Fruit fly (Drosophila melanogaster) whole organism, wandering third instar larva: Measurements from ENCODE around the gene CG14518.

ENCODE experiments used
- CG9705 ChIP-seq: fragments of 200-800 bp; sonication (Bioruptor generic); optimal IDR thresholded peaks from 2 replicates; lab custom pipeline; 2018; ENCODE audit warnings: missing biosample characterization, mild to moderate bottlenecking, missing genetic modification characterization
- Dif ChIP-seq: fragments of 200-275, 200-300 bp; sonication (Bioruptor generic); optimal IDR thresholded peaks from 2 replicates; lab custom pipeline; 2018; ENCODE audit warnings: missing biosample characterization, missing genetic modification characterization; ENCODE audit not compliant: partially characterized antibody
- HLH106 ChIP-seq: fragments of 200-800 bp; optimal IDR thresholded peaks from 3 replicates; lab custom pipeline; 2019; ENCODE audit warnings: missing biosample characterization, mild to moderate bottlenecking, missing genetic modification characterization, moderate library complexity
- Hnf4 ChIP-seq: fragments of 200-800 bp; sonication (Bioruptor generic); optimal IDR thresholded peaks from 2 replicates; lab custom pipeline; 2016; ENCODE audit warnings: missing biosample characterization, mild to moderate bottlenecking, missing genetic modification characterization
- Hr78 ChIP-seq: fragments of >200 bp; optimal IDR thresholded peaks from 2 replicates; lab custom pipeline; 2017; ENCODE audit warnings: missing biosample characterization, missing genetic modification characterization
- Hr83 ChIP-seq: fragments of 200-300 bp; sonication (Bioruptor generic); optimal IDR thresholded peaks from 2 replicates; lab custom pipeline; 2016; ENCODE audit warnings: missing biosample characterization, mild to moderate bottlenecking, missing genetic modification characterization, moderate library complexity; ENCODE audit not compliant: poor library complexity, severe bottlenecking
- Mio ChIP-seq: sonication (Bioruptor generic); optimal IDR thresholded peaks from 2 replicates; lab custom pipeline; 2016; ENCODE audit warnings: missing biosample characterization, missing genetic modification characterization
- Myc ChIP-seq: fragments of >200 bp; optimal IDR thresholded peaks from 2 replicates; lab custom pipeline; 2017
- N ChIP-seq: fragments of >200 bp; optimal IDR thresholded peaks from 2 replicates; lab custom pipeline; 2018; ENCODE audit warnings: missing biosample characterization, missing external identifiers, missing genetic modification characterization
- OdsH ChIP-seq: fragments of 200-800 bp; sonication (Bioruptor generic); optimal IDR thresholded peaks from 2 replicates; lab custom pipeline; 2016; ENCODE audit warnings: missing biosample characterization, mild to moderate bottlenecking, missing genetic modification characterization
- Rel ChIP-seq, 2 experiments: fragments of 200-800 bp; sonication (Bioruptor generic) in 1 of 2; optimal IDR thresholded peaks; 2 replicates in 1 of 2; 3 replicates in 1 of 2; lab custom pipeline; 2016 to 2019; ENCODE audit warnings: mild to moderate bottlenecking in 2 of 2, missing biosample characterization in 2 of 2, missing genetic modification characterization in 2 of 2, moderate library complexity in 1 of 2
- Sp1 ChIP-seq: fragments of 200-800 bp; sonication (Bioruptor generic); optimal IDR thresholded peaks from 3 replicates; lab custom pipeline; 2019; ENCODE audit warnings: missing biosample characterization, mild to moderate bottlenecking, missing genetic modification characterization, moderate library complexity
- br ChIP-seq: fragments of 200-800 bp; sonication (Bioruptor generic); optimal IDR thresholded peaks from 2 replicates; lab custom pipeline; 2016; ENCODE audit warnings: missing biosample characterization, missing genetic modification characterization
- dl ChIP-seq, 2 experiments: fragments of 175-275, 200-275 bp in 1 of 2; fragments of 200-275 bp in 1 of 2; sonication (Bioruptor generic); optimal IDR thresholded peaks; lab custom pipeline; 2018; ENCODE audit warnings: mild to moderate bottlenecking in 2 of 2, missing biosample characterization in 2 of 2, missing genetic modification characterization in 2 of 2, moderate library complexity in 2 of 2; ENCODE audit not compliant: partially characterized antibody in 2 of 2, insufficient read depth in 1 of 2
- dmrt93B ChIP-seq: fragments of 200-800 bp; sonication (Bioruptor generic); optimal IDR thresholded peaks from 2 replicates; lab custom pipeline; 2018; ENCODE audit warnings: missing biosample characterization, mild to moderate bottlenecking, missing genetic modification characterization
- dsf ChIP-seq: sonication (Bioruptor generic); optimal IDR thresholded peaks from 2 replicates; lab custom pipeline; 2016; ENCODE audit warnings: missing biosample characterization, missing genetic modification characterization, borderline replicate concordance
- ey ChIP-seq: fragments of 200-800 bp; sonication (Bioruptor generic); optimal IDR thresholded peaks from 2 replicates; lab custom pipeline; 2016; ENCODE audit warnings: missing biosample characterization, missing genetic modification characterization
- foxo ChIP-seq, 2 experiments: fragments of 200-800 bp; sonication (Bioruptor generic); optimal IDR thresholded peaks; 2 replicates in 1 of 2; 3 replicates in 1 of 2; lab custom pipeline; 2016 to 2017; ENCODE audit warnings: missing biosample characterization in 2 of 2, missing genetic modification characterization in 2 of 2
- fru ChIP-seq: fragments of 200-800 bp; sonication (Bioruptor generic); optimal IDR thresholded peaks from 3 replicates; lab custom pipeline; 2016; ENCODE audit warnings: missing biosample characterization, mild to moderate bottlenecking, missing genetic modification characterization
- h ChIP-seq: fragments of 200-800 bp; sonication (Bioruptor generic); optimal IDR thresholded peaks from 3 replicates; lab custom pipeline; 2016; ENCODE audit warnings: missing biosample characterization, mild to moderate bottlenecking, missing genetic modification characterization
- psq ChIP-seq: fragments of 200-800 bp; sonication (Bioruptor generic); optimal IDR thresholded peaks from 3 replicates; lab custom pipeline; 2017; ENCODE audit warnings: missing biosample characterization, mild to moderate bottlenecking, missing genetic modification characterization, moderate library complexity
- rgr ChIP-seq: fragments of 200-800 bp; sonication (Bioruptor generic); optimal IDR thresholded peaks from 3 replicates; lab custom pipeline; 2016; ENCODE audit warnings: missing biosample characterization, mild to moderate bottlenecking, missing genetic modification characterization
- usp ChIP-seq: fragments of >200 bp; optimal IDR thresholded peaks from 2 replicates; lab custom pipeline; 2017; ENCODE audit warnings: missing biosample characterization, missing genetic modification characterization
- woc ChIP-seq: sonication (Bioruptor generic); optimal IDR thresholded peaks from 2 replicates; lab custom pipeline; 2016; ENCODE audit warnings: missing biosample characterization, mild to moderate bottlenecking, missing genetic modification characterization

Gene CG14518

dm6 chr3R:29068430-29069207, 43.8 kb downstream of the CG14518 start:
- TF ChIP-seq br (GFP tag; lab: Kevin White, UChicago) (peak; percentile 1), Hnf4 (GFP tag; lab: Kevin White, UChicago) (peak; percentile 14), Rel (GFP tag; optimal IDR thresholded peaks at IDR 0.05; lab: Kevin White, UChicago) (peak; percentile 4), Rel (tag; optimal IDR thresholded peaks at IDR 0.05; lab: Kevin White, UChicago) (no peak), Myc (no peak), woc (GFP tag; lab: Kevin White, UChicago) (peak; percentile 25), fru (GFP tag; lab: Kevin White, UChicago) (peak; percentile 42), rgr (GFP tag; lab: Kevin White, UChicago) (peak; percentile 20), OdsH (GFP tag; lab: Kevin White, UChicago) (peak; percentile 30), foxo (GFP tag; optimal IDR thresholded peaks at IDR 0.05; lab: Kevin White, UChicago) (peak in 1 of 2 experiments; percentile 63), h (GFP tag; lab: Kevin White, UChicago) (peak; percentile 55), dl (GFP tag; optimal IDR thresholded peaks at IDR 0.05; lab: Kevin White, UChicago; ENCODE audit: insufficient read depth in 1 of 2, partially characterized antibody in 2 of 2) (no peak), CG9705 (GFP tag; lab: Kevin White, UChicago) (no peak), ey (GFP tag; lab: Kevin White, UChicago) (peak; percentile 68), N (GFP tag; lab: Kevin White, UChicago) (no peak), Sp1 (GFP tag; lab: Kevin White, UChicago) (peak; percentile 32), psq (GFP tag; lab: Kevin White, UChicago) (no peak), HLH106 (peak; percentile 54), dsf (GFP tag; lab: Kevin White, UChicago) (no peak)

- no peak for TF ChIP-seq woc (GFP tag; lab: Kevin White, UChicago)
- peak; percentile 2 for TF ChIP-seq fru (GFP tag; lab: Kevin White, UChicago)
- no peak for TF ChIP-seq Hnf4 (GFP tag; lab: Kevin White, UChicago)
- TF ChIP-seq psq (GFP tag; lab: Kevin White, UChicago), result peak; percentile 60
Observed at dm6 chr3R:29069208-29070072, 44.7 kb downstream of the CG14518 start.

- no peak for TF ChIP-seq Hr78
- TF ChIP-seq Dif, result no peak
- TF ChIP-seq Hr83 (GFP tag; lab: Kevin White, UChicago), result peak; percentile 3
- TF ChIP-seq rgr (GFP tag; lab: Kevin White, UChicago), result peak; percentile 10
- peak; percentile 7 for TF ChIP-seq h (GFP tag; lab: Kevin White, UChicago)
- TF ChIP-seq Mio (GFP tag; lab: Kevin White, UChicago), result no peak
- no peak for TF ChIP-seq dl (GFP tag; optimal IDR thresholded peaks at IDR 0.05; lab: Kevin White, UChicago; ENCODE audit: insufficient read depth in 1 of 2, partially characterized antibody in 2 of 2)
- TF ChIP-seq woc (GFP tag; lab: Kevin White, UChicago), result no peak
- peak; percentile 8 for TF ChIP-seq Hnf4 (GFP tag; lab: Kevin White, UChicago)
Observed at dm6 chr3R:29071141-29071540, 46.4 kb downstream of the CG14518 start.

- peak; percentile 10 for TF ChIP-seq rgr (GFP tag; lab: Kevin White, UChicago)
- TF ChIP-seq ey (GFP tag; lab: Kevin White, UChicago), result peak; percentile 34
- TF ChIP-seq h (GFP tag; lab: Kevin White, UChicago), result peak; percentile 44
- TF ChIP-seq HLH106, result no peak
- peak; percentile 53 for TF ChIP-seq fru (GFP tag; lab: Kevin White, UChicago)
- peak; percentile 25 for TF ChIP-seq psq (GFP tag; lab: Kevin White, UChicago)
- peak; percentile 14 for TF ChIP-seq woc (GFP tag; lab: Kevin White, UChicago)
- TF ChIP-seq dsf (GFP tag; lab: Kevin White, UChicago), result no peak
- no peak for TF ChIP-seq dmrt93B (GFP tag; lab: Kevin White, UChicago)
- peak in 1 of 2 experiments; percentile 25 for TF ChIP-seq foxo (GFP tag; optimal IDR thresholded peaks at IDR 0.05; lab: Kevin White, UChicago)
- peak; percentile 7 for TF ChIP-seq Sp1 (GFP tag; lab: Kevin White, UChicago)
- TF ChIP-seq Myc, result no peak
- no peak for TF ChIP-seq usp (GFP tag; lab: Kevin White, UChicago)
- TF ChIP-seq, all 38 proteins: peak for 8
Observed at dm6 chr3R:29072834-29073233, 48.1 kb downstream of the CG14518 start.
